Worm (Caenorhabditis elegans): ENCODE measurements around the gene hpo-9.

DNA sequence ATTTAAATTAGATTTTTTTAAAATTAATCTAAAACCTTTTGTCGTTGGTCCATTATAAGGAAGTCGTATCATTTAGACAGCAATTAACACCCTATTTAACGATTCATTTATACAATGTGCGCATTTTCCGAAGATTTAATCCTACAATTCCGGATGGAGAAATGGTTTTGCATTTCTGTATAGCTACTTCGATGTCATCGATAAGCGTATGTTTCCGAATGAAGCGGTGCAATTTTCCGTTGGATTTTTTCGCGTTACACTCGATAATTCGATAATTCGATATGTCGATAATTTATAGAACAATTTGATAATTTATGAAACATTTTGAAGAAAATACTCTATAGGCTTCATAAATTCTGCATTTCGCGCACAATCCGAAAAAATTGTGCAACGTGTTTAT, 38.1 kb upstream of the hpo-9 start, which contains the start of gene C13A2.10:
- TF ChIP-seq mdl-1 (tag; optimal IDR thresholded peaks at IDR 0.05): no peak
- TF ChIP-seq ztf-1 (GFP tag; conservative IDR thresholded peaks at IDR 0.05): no peak
- no peak for TF ChIP-seq snpc-4 (tag; optimal IDR thresholded peaks at IDR 0.05)
- no peak for TF ChIP-seq mbf-1 (tag; optimal IDR thresholded peaks at IDR 0.05)
- no peak for TF ChIP-seq nhr-6 (tag; optimal IDR thresholded peaks at IDR 0.05)
- no peak for TF ChIP-seq nhr-237 (tag; optimal IDR thresholded peaks at IDR 0.05)
- TF ChIP-seq ama-1 (optimal IDR thresholded peaks at IDR 0.05): no peak

All from whole organism, L2 larva.